Worm (Caenorhabditis elegans): ENCODE data around the gene his-74.

DNA sequence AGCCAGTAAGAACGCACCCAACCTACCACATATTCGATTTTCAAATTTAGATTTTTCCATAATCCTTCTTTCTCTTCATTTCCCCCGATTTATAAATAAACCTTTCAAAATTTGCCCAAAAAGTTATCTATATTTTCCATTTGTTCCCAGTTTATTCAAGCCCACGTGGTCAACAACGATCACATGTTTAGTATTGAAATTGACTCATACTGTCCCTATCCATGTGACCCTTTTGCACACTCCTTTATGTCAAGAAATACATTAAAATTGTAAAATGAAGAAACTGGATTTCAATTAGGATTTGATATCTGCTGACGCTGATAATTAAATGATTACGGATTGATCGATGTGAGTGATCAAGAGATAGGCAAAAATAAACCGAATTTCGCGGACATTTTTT is 24.9 kb downstream of the his-74 start:
- TF ChIP-seq unc-62 (GFP tag; optimal IDR thresholded peaks at IDR 0.05) (no peak), ama-1 (optimal IDR thresholded peaks at IDR 0.05) (no peak), lin-15B (tag; optimal IDR thresholded peaks at IDR 0.05) (no peak), zag-1 (tag; optimal IDR thresholded peaks at IDR 0.05) (no peak), snpc-4 (tag; optimal IDR thresholded peaks at IDR 0.05) (no peak), ztf-4 (tag; optimal IDR thresholded peaks at IDR 0.05) (no peak), nhr-25 (tag; optimal IDR thresholded peaks at IDR 0.05) (peak; percentile 40), ztf-11 (tag; optimal IDR thresholded peaks at IDR 0.05) (no peak)

Measured in whole organism, L3 larva.